Worm (Caenorhabditis elegans): ENCODE data around the gene elt-3.

elt-3 gene

ce11 chrX:13990680-13991079 is 56.0 kb downstream of the elt-3 start, which contains the start of gene C31E10.11:
TSS of gene C31E10.11 (minus strand) at chrX:13990780.
- TF ChIP-seq lin-39 (tag; optimal IDR thresholded peaks at IDR 0.05) (no peak), isw-1 (GFP tag; IDR thresholded peaks at IDR 0.05) (no peak), nhr-237 (tag; optimal IDR thresholded peaks at IDR 0.05) (no peak), irx-1 (tag; optimal IDR thresholded peaks at IDR 0.05) (no peak), unc-98 (GFP tag; IDR thresholded peaks at IDR 0.05) (no peak), hlh-17 (GFP tag; optimal IDR thresholded peaks at IDR 0.05; ENCODE audit: borderline replicate concordance) (no peak), ztf-11 (tag; optimal IDR thresholded peaks at IDR 0.05) (no peak), fos-1 (tag; optimal IDR thresholded peaks at IDR 0.05) (no peak)

All from whole organism, L1 larva.